Worm (Caenorhabditis elegans) whole organism, L2 larva: ENCODE results near the gene R11A8.1.
A peak's percentile ranks its signal among the peaks of the same experiment; 100 is the strongest.

ENCODE experiments used
- R02D3.7 ChIP-seq: fragments of 150-350 bp; optimal IDR thresholded peaks from 2 replicates; lab custom pipeline; 2014; ENCODE audit warnings: missing biosample characterization, missing genetic modification characterization
- blmp-1 ChIP-seq: sonication (generic microtip); optimal IDR thresholded peaks from 2 replicates; lab custom pipeline; 2017; ENCODE audit warnings: missing genetic modification characterization, mild to moderate bottlenecking, missing compliant biosample characterization, antibody characterized with exemption, moderate library complexity; ENCODE audit not compliant: insufficient read depth
- ceh-82 ChIP-seq: fragments of 150-350 bp; optimal IDR thresholded peaks from 2 replicates; lab custom pipeline; 2014; ENCODE audit warnings: missing biosample characterization, missing genetic modification characterization
- fos-1 ChIP-seq: fragments of 150-350 bp; optimal IDR thresholded peaks from 2 replicates; lab custom pipeline; 2014; ENCODE audit warnings: missing biosample characterization, missing genetic modification characterization
- lin-13 ChIP-seq: fragments of 150-350 bp; optimal IDR thresholded peaks from 2 replicates; lab custom pipeline; 2014; ENCODE audit warnings: missing biosample characterization, missing genetic modification reagents, missing genetic modification characterization
- lsy-2 ChIP-seq, 2 experiments: fragments of 150-350 bp in 1 of 2; sonication (generic microtip) in 1 of 2; optimal IDR thresholded peaks; 2 replicates each; lab custom pipeline; 2014 to 2017; ENCODE audit warnings: missing biosample characterization in 2 of 2, missing genetic modification characterization in 2 of 2
- nhr-12 ChIP-seq: fragments of 150-350 bp; optimal IDR thresholded peaks from 2 replicates; lab custom pipeline; 2014; ENCODE audit warnings: missing biosample characterization, missing genetic modification characterization
- nhr-237 ChIP-seq: fragments of 150-350 bp; optimal IDR thresholded peaks from 2 replicates; lab custom pipeline; 2014; ENCODE audit warnings: missing biosample characterization, missing genetic modification characterization
- nhr-77 ChIP-seq: fragments of 150-350 bp; optimal IDR thresholded peaks from 2 replicates; lab custom pipeline; 2014; ENCODE audit warnings: missing biosample characterization, missing genetic modification characterization
- zag-1 ChIP-seq: fragments of 150-350 bp; optimal IDR thresholded peaks from 2 replicates; lab custom pipeline; 2014; ENCODE audit warnings: missing biosample characterization, missing genetic modification characterization

DNA sequence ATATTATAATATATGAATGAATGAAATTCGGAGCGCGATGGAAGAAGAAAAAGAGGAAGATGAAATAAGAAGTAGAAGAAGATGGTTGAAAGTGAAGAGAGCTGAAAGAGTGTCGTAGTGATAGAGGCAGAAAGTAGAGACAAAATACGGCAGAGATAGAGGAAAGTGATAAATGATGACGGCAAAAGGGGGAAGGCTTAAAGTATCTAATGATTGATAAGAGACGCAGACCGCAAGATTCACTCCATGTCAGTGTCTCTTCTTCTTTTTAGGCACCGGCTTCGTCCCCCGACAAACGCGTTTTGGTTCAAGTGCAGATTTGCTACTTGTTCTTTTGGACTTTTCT lies 14.6 kb downstream of the R11A8.1 start:
- no peak for TF ChIP-seq nhr-77 (tag; lab: Kevin White, UChicago)
- no peak for TF ChIP-seq nhr-12 (tag; lab: Kevin White, UChicago)
- peak in 1 of 2 experiments; percentile 52 for TF ChIP-seq lsy-2 (tag; optimal IDR thresholded peaks at IDR 0.05; lab: Kevin White, UChicago)
- no peak for TF ChIP-seq R02D3.7 (tag; lab: Kevin White, UChicago)
- peak; percentile 95 for TF ChIP-seq fos-1 (tag; lab: Kevin White, UChicago)
- TF ChIP-seq ceh-82 (tag; lab: Kevin White, UChicago), result no peak
- no peak for TF ChIP-seq lin-13 (GFP tag; lab: Kevin White, UChicago)
- TF ChIP-seq blmp-1 (tag; lab: Kevin White, UChicago), result peak; percentile 100
- TF ChIP-seq zag-1, result no peak
- no peak for TF ChIP-seq nhr-237 (tag; lab: Kevin White, UChicago)
